Fruit fly (Drosophila melanogaster) whole organism, embryonic: ENCODE measurements around the gene CG3862.

Experiments used
- CG10209 ChIP-seq: fragments of 200-800 bp; sonication (Bioruptor generic); optimal IDR thresholded peaks from 3 replicates; lab custom pipeline; 2017; ENCODE audit warnings: missing biosample characterization, mild to moderate bottlenecking, missing genetic modification characterization, missing genetic modification reagents
- CG10274 ChIP-seq: fragments of 200-800 bp; sonication (Bioruptor generic); optimal IDR thresholded peaks from 3 replicates; lab custom pipeline; 2017; ENCODE audit warnings: missing biosample characterization, mild to moderate bottlenecking, missing genetic modification characterization
- CG10366 ChIP-seq: fragments of 200-800 bp; sonication (Bioruptor generic); IDR thresholded peaks from 2 replicates; pipeline ENCODE4 v1.3.6; 2022; ENCODE audit warnings: missing biosample characterization, missing genetic modification characterization
- CG11247 ChIP-seq: fragments of 200-800 bp; sonication (Bioruptor generic); IDR thresholded peaks from 2 replicates; pipeline ENCODE4 v1.3.6; 2022; ENCODE audit warnings: missing biosample characterization, missing genetic modification characterization
- CG12769 ChIP-seq: fragments of 200-800 bp; sonication (Bioruptor generic); optimal IDR thresholded peaks from 2 replicates; lab custom pipeline; 2019; ENCODE audit warnings: missing biosample characterization, mild to moderate bottlenecking, missing genetic modification characterization, moderate library complexity
- CG14014 ChIP-seq: fragments of 200-800 bp; sonication (Bioruptor generic); IDR thresholded peaks from 2 replicates; pipeline ENCODE4 v1.3.6; 2022; ENCODE audit warnings: missing biosample characterization, missing genetic modification characterization
- CG14965 ChIP-seq: fragments of 200-800 bp; sonication (Bioruptor generic); optimal IDR thresholded peaks from 2 replicates; lab custom pipeline; 2016; ENCODE audit warnings: missing biosample characterization, missing genetic modification characterization, borderline replicate concordance
- CG15073 ChIP-seq: fragments of 200-800 bp; sonication (Bioruptor generic); optimal IDR thresholded peaks from 2 replicates; lab custom pipeline; 2016; ENCODE audit warnings: missing biosample characterization, missing genetic modification characterization
- CG16815 ChIP-seq: fragments of 200-800 bp; sonication (Bioruptor generic); optimal IDR thresholded peaks from 3 replicates; lab custom pipeline; 2017; ENCODE audit warnings: missing biosample characterization, mild to moderate bottlenecking, missing genetic modification characterization
- CG17612 ChIP-seq: fragments of 200-800 bp; sonication (Bioruptor generic); IDR thresholded peaks from 2 replicates; pipeline ENCODE4 v1.3.6; 2022; ENCODE audit warnings: missing biosample characterization, missing genetic modification characterization
- CG32772 ChIP-seq: fragments of 200-800 bp; sonication (Bioruptor generic); IDR thresholded peaks from 2 replicates; pipeline ENCODE4 v1.3.6; 2022; ENCODE audit warnings: missing biosample characterization, missing genetic modification characterization
- CG33213 ChIP-seq: fragments of 200-800 bp; sonication (Bioruptor generic); optimal IDR thresholded peaks from 3 replicates; lab custom pipeline; 2016; ENCODE audit warnings: missing biosample characterization, missing genetic modification characterization
- CG6683 ChIP-seq: fragments of 200-800 bp; sonication (Bioruptor generic); optimal IDR thresholded peaks from 2 replicates; lab custom pipeline; 2017; ENCODE audit warnings: missing biosample characterization, mild to moderate bottlenecking, missing genetic modification characterization, missing genetic modification reagents
- CG6813 ChIP-seq: fragments of 200-800 bp; sonication (Bioruptor generic); optimal IDR thresholded peaks from 2 replicates; lab custom pipeline; 2017; ENCODE audit warnings: missing biosample characterization, missing genetic modification characterization, mild to moderate bottlenecking, moderate library complexity, missing genetic modification reagents
- CG9437 ChIP-seq: fragments of 200-800 bp; sonication (Bioruptor generic); optimal IDR thresholded peaks from 2 replicates; lab custom pipeline; 2018; ENCODE audit warnings: missing biosample characterization, mild to moderate bottlenecking, missing genetic modification characterization
- CG9932 ChIP-seq: fragments of 200-800 bp; sonication (Bioruptor generic); IDR thresholded peaks from 2 replicates; pipeline ENCODE4 v1.3.6; 2022; ENCODE audit warnings: missing biosample characterization, missing genetic modification characterization
- E2f2 ChIP-seq: fragments of 200-800 bp; sonication (Bioruptor generic); IDR thresholded peaks from 2 replicates; pipeline ENCODE4 v1.3.6; 2022; ENCODE audit warnings: missing biosample characterization, missing genetic modification characterization
- HLHmδ ChIP-seq: fragments of 200-800 bp; sonication (Bioruptor generic); optimal IDR thresholded peaks from 2 replicates; lab custom pipeline; 2018; ENCODE audit warnings: missing biosample characterization, mild to moderate bottlenecking, missing genetic modification characterization, moderate library complexity
- Max ChIP-seq: fragments of 200-800 bp; sonication (Bioruptor generic); optimal IDR thresholded peaks from 2 replicates; lab custom pipeline; 2016; ENCODE audit warnings: missing biosample characterization, mild to moderate bottlenecking, missing genetic modification characterization
- Neu2 ChIP-seq: fragments of 200-800 bp; sonication (Bioruptor generic); optimal IDR thresholded peaks from 3 replicates; lab custom pipeline; 2016; ENCODE audit warnings: missing biosample characterization, missing genetic modification characterization, borderline replicate concordance
- Pdp1 ChIP-seq, 2 experiments: fragments of 200-800 bp; sonication (Bioruptor generic); optimal IDR thresholded peaks; 3 replicates each; lab custom pipeline; 2016; ENCODE audit warnings: missing biosample characterization in 2 of 2, missing genetic modification characterization in 2 of 2, mild to moderate bottlenecking in 1 of 2, moderate library complexity in 1 of 2
- Sin3A ChIP-seq: fragments of >200 bp; optimal IDR thresholded peaks from 2 replicates; lab custom pipeline; 2018
- Sox100B ChIP-seq: fragments of 200-800 bp; sonication (Bioruptor generic); optimal IDR thresholded peaks from 3 replicates; lab custom pipeline; 2018; ENCODE audit warnings: missing biosample characterization, mild to moderate bottlenecking, missing genetic modification characterization
- Spps ChIP-seq: fragments of 200-800 bp; sonication (Bioruptor generic); optimal IDR thresholded peaks from 2 replicates; lab custom pipeline; 2018; ENCODE audit warnings: missing biosample characterization, mild to moderate bottlenecking, missing genetic modification characterization
- Taf1 ChIP-seq: fragments of 200-800 bp; sonication (Bioruptor generic); IDR thresholded peaks from 2 replicates; pipeline ENCODE4 v1.3.6; 2022; ENCODE audit warnings: missing biosample characterization, missing genetic modification characterization
- ato ChIP-seq: fragments of 200-800 bp; sonication (Bioruptor generic); IDR thresholded peaks from 2 replicates; pipeline ENCODE4 v1.3.6; 2022; ENCODE audit warnings: missing biosample characterization, missing genetic modification characterization; ENCODE audit not compliant: partially characterized antibody
- az2 ChIP-seq: fragments of 200-800 bp; sonication (Bioruptor generic); optimal IDR thresholded peaks from 3 replicates; lab custom pipeline; 2016; ENCODE audit warnings: missing biosample characterization, missing genetic modification characterization
- bbx ChIP-seq: fragments of 200-800 bp; sonication (Bioruptor generic); IDR thresholded peaks from 2 replicates; pipeline ENCODE4 v1.3.6; 2022; ENCODE audit warnings: missing biosample characterization, missing genetic modification characterization; ENCODE audit not compliant: partially characterized antibody
- bigmax ChIP-seq: fragments of 200-800 bp; sonication (Bioruptor generic); optimal IDR thresholded peaks from 2 replicates; lab custom pipeline; 2018; ENCODE audit warnings: missing biosample characterization, mild to moderate bottlenecking, missing genetic modification characterization
- chn ChIP-seq: fragments of 200-800 bp; sonication (Bioruptor generic); optimal IDR thresholded peaks from 2 replicates; lab custom pipeline; 2016; ENCODE audit warnings: missing biosample characterization, missing genetic modification characterization
- dm ChIP-seq: fragments of 200-800 bp; sonication (Bioruptor generic); optimal IDR thresholded peaks from 3 replicates; lab custom pipeline; 2016; ENCODE audit warnings: missing biosample characterization, missing genetic modification characterization
- dpn ChIP-seq, 2 experiments: fragments of 200-800 bp; sonication (Bioruptor generic); optimal IDR thresholded peaks; 3 replicates each; lab custom pipeline; 2016; ENCODE audit warnings: missing biosample characterization in 2 of 2, missing genetic modification characterization in 2 of 2
- eyg ChIP-seq: fragments of 200-800 bp; sonication (Bioruptor generic); optimal IDR thresholded peaks from 3 replicates; lab custom pipeline; 2016; ENCODE audit warnings: missing biosample characterization, missing genetic modification characterization
- fd102C ChIP-seq: fragments of 200-800 bp; sonication (Bioruptor generic); optimal IDR thresholded peaks from 2 replicates; lab custom pipeline; 2018; ENCODE audit warnings: missing biosample characterization, mild to moderate bottlenecking, missing genetic modification characterization, moderate library complexity
- ftz-f1 ChIP-seq: fragments of 200-800 bp; sonication (Bioruptor generic); optimal IDR thresholded peaks from 2 replicates; lab custom pipeline; 2016; ENCODE audit warnings: missing biosample characterization, missing genetic modification characterization
- gcm2 ChIP-seq: fragments of 200-800 bp; sonication (Bioruptor generic); optimal IDR thresholded peaks from 2 replicates; lab custom pipeline; 2016; ENCODE audit warnings: missing biosample characterization, missing genetic modification characterization
- h ChIP-seq: fragments of >200 bp; optimal IDR thresholded peaks from 2 replicates; lab custom pipeline; 2017
- lov ChIP-seq, 2 experiments: fragments of 200-800 bp in 1 of 2; fragments of >200 bp in 1 of 2; sonication (Bioruptor generic) in 1 of 2; IDR thresholded peaks in 1 of 2; optimal IDR thresholded peaks in 1 of 2; 2 replicates in 1 of 2; 3 replicates in 1 of 2; pipeline versions ENCODE4 v1.3.6 to Lab custom; 2017 to 2022; ENCODE audit warnings: missing biosample characterization in 1 of 2, missing genetic modification characterization in 1 of 2
- maf-S ChIP-seq: fragments of 200-800 bp; sonication (Bioruptor generic); optimal IDR thresholded peaks from 2 replicates; lab custom pipeline; 2016; ENCODE audit warnings: missing biosample characterization, missing genetic modification characterization
- nerfin-1 ChIP-seq: fragments of 200-800 bp; sonication (Bioruptor generic); optimal IDR thresholded peaks from 3 replicates; lab custom pipeline; 2019; ENCODE audit warnings: missing biosample characterization, mild to moderate bottlenecking, missing genetic modification characterization, moderate library complexity
- nerfin-2 ChIP-seq: fragments of 200-800 bp; sonication (Bioruptor generic); IDR thresholded peaks from 2 replicates; pipeline ENCODE4 v1.3.6; 2022; ENCODE audit warnings: missing biosample characterization, missing genetic modification characterization; ENCODE audit not compliant: partially characterized antibody
- nmo ChIP-seq: fragments of 200-800 bp; sonication (Bioruptor generic); optimal IDR thresholded peaks from 2 replicates; lab custom pipeline; 2018; ENCODE audit warnings: missing biosample characterization, mild to moderate bottlenecking, missing genetic modification characterization, moderate library complexity
- peb ChIP-seq: fragments of 200-800 bp; sonication (Bioruptor generic); IDR thresholded peaks from 2 replicates; pipeline ENCODE4 v1.3.6; 2022; ENCODE audit warnings: missing biosample characterization, missing genetic modification characterization
- pfk ChIP-seq: fragments of 200-800 bp; sonication (Bioruptor generic); optimal IDR thresholded peaks from 2 replicates; lab custom pipeline; 2018; ENCODE audit warnings: missing biosample characterization, mild to moderate bottlenecking, missing genetic modification characterization, moderate library complexity
- sima ChIP-seq: fragments of 200-800 bp; sonication (Bioruptor generic); optimal IDR thresholded peaks from 2 replicates; lab custom pipeline; 2016; ENCODE audit warnings: missing biosample characterization, missing genetic modification characterization
- ttk ChIP-seq: fragments of 200-800 bp; sonication (Bioruptor generic); IDR thresholded peaks from 2 replicates; pipeline ENCODE4 v2.1.2; 2022; ENCODE audit warnings: missing biosample characterization, missing genetic modification characterization
- vfl ChIP-seq: fragments of 200-800 bp; sonication (Bioruptor generic); optimal IDR thresholded peaks from 2 replicates; lab custom pipeline; 2016; ENCODE audit warnings: missing biosample characterization, missing genetic modification characterization
- vvl ChIP-seq: fragments of 200-800 bp; sonication (Bioruptor generic); IDR thresholded peaks from 2 replicates; pipeline ENCODE4 v1.3.6; 2022; ENCODE audit warnings: missing biosample characterization, missing genetic modification characterization
- zen2 ChIP-seq: fragments of 200-800 bp; sonication (Bioruptor generic); IDR thresholded peaks from 3 replicates; pipeline ENCODE4 v1.3.6; 2022; ENCODE audit warnings: missing biosample characterization, missing genetic modification characterization; ENCODE audit not compliant: partially characterized antibody

CG3862 gene

DNA sequence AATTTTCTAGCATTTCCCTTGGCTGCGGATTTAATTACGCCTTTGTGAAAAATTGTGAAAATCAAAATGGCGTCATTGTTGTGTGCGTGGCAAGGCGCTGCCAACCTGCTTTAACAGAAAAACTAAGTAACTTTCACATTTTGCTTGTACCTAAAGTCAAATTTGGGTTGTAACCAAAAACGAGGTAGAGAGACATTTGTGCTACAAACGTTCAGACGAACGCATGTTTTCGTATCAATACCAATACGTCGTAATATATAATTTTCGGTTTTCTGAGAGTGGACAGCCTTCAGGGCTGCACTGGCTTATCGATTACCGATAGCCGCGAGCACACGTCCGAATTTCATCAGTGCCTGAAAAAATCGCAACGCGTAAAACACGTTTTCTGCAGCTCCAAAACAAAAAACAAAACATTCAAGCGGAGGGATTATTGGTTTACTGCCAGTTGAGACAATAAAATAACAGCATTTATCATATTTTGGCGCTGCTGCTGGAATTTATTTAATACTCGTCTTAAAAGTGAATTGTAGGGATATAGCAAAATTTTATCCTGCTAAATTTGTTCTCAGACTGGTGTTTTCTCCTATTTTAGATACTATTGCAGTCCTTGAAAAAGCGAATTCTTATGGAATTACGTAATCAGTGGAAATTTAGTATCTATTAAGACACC lies 45.2 kb upstream of the CG3862 start (continued):
- TF ChIP-seq nmo (GFP tag; lab: Kevin White, UChicago) (peak; percentile 68), CG15073 (GFP tag; lab: Kevin White, UChicago) (peak; percentile 15), dm (GFP tag; lab: Kevin White, UChicago) (peak; percentile 93), ato (GFP tag; lab: Robert Waterston, UW) (no peak), CG32772 (peak; percentile 49; the same call in 1 of the 2 replicates), az2 (GFP tag; lab: Kevin White, UChicago) (peak; percentile 74), sima (GFP tag; lab: Kevin White, UChicago) (no peak), fd102C (GFP tag; lab: Kevin White, UChicago) (no peak), Pdp1 (GFP tag; optimal IDR thresholded peaks at IDR 0.05; lab: Kevin White, UChicago) (peak; percentile 73 to 99), peb (0 out of 2 replicates have a peak, but pooled peaks have one; percentile 10), E2f2 (peak; percentile 26; the same call in 1 of the 2 replicates), pfk (no peak), gcm2 (GFP tag; lab: Kevin White, UChicago) (peak; percentile 65), eyg (GFP tag; lab: Kevin White, UChicago) (peak; percentile 9), CG10274 (no peak), CG11247 (GFP tag; lab: Robert Waterston, UW) (no peak), CG14014 (GFP tag; lab: Robert Waterston, UW) (peak; percentile 64), CG9932 (peak; percentile 78), CG10366 (GFP tag; lab: Robert Waterston, UW) (peak; percentile 72), chn (GFP tag; lab: Kevin White, UChicago) (peak; percentile 72), vfl (peak; percentile 48), Max (peak; percentile 75), CG9437 (GFP tag; lab: Kevin White, UChicago) (peak; percentile 75), bigmax (GFP tag; lab: Kevin White, UChicago) (no peak), ttk (GFP tag; lab: Robert Waterston, UW) (peak; percentile 36; the same call in 1 of the 2 replicates), bbx (no peak; the same call in 1 of the 2 replicates), vvl (GFP tag; lab: Robert Waterston, UW) (peak; percentile 80), CG12769 (tag; lab: Kevin White, UChicago) (peak; percentile 63), lov (optimal IDR thresholded peaks at IDR 0.05; lab: Kevin White, UChicago) (no peak), lov (GFP tag; IDR thresholded peaks at IDR 0.05; lab: Robert Waterston, UW) (0 out of 3 replicates have a peak, but pooled peaks have one; percentile 58), CG14965 (GFP tag; lab: Kevin White, UChicago) (no peak), Spps (tag; lab: Kevin White, UChicago) (no peak), CG6683 (GFP tag; lab: Kevin White, UChicago) (no peak), Sox100B (GFP tag; lab: Kevin White, UChicago) (no peak), CG16815 (GFP tag; lab: Kevin White, UChicago) (peak; percentile 43), nerfin-1 (tag; lab: Kevin White, UChicago) (peak; percentile 85), zen2 (GFP tag; lab: Robert Waterston, UW) (no peak), CG17612 (no peak), CG10209 (GFP tag; lab: Kevin White, UChicago) (peak; percentile 70), h (no peak), dpn (GFP tag; optimal IDR thresholded peaks at IDR 0.05; lab: Kevin White, UChicago) (peak; percentile 75 to 82), Taf1 (GFP tag; lab: Robert Waterston, UW) (peak; percentile 45; the same call in 1 of the 2 replicates), ftz-f1 (GFP tag; lab: Kevin White, UChicago) (no peak), maf-S (GFP tag; lab: Kevin White, UChicago) (peak; percentile 29), CG33213 (GFP tag; lab: Kevin White, UChicago) (peak; percentile 57), CG6813 (GFP tag; lab: Kevin White, UChicago) (peak; percentile 61), HLHmδ (GFP tag; lab: Kevin White, UChicago) (no peak), nerfin-2 (GFP tag; lab: Robert Waterston, UW) (peak; percentile 11; the same call in 1 of the 2 replicates), Neu2 (GFP tag; lab: Kevin White, UChicago) (no peak), Sin3A (peak; percentile 64)
